Worm (Caenorhabditis elegans) whole organism, L3 larva: Measurements from ENCODE around the gene ccdc-149.

ENCODE experiments used
- ceh-16 ChIP-seq: sonication (generic microtip); optimal IDR thresholded peaks from 2 replicates; lab custom pipeline; 2017; ENCODE audit warnings: missing biosample characterization, missing genetic modification characterization
- ceh-28 ChIP-seq: fragments of 150-350 bp; optimal IDR thresholded peaks from 2 replicates; lab custom pipeline; 2014; ENCODE audit warnings: missing biosample characterization, missing genetic modification reagents, missing genetic modification characterization
- ceh-9 ChIP-seq: sonication (generic microtip); optimal IDR thresholded peaks from 2 replicates; lab custom pipeline; 2018; ENCODE audit warnings: missing biosample characterization, missing genetic modification characterization
- daf-12 ChIP-seq: fragments of 150-350 bp; optimal IDR thresholded peaks from 2 replicates; lab custom pipeline; 2014; ENCODE audit warnings: missing biosample characterization, missing genetic modification reagents, missing genetic modification characterization
- elt-3 ChIP-seq, 3 experiments: fragments of 150-350 bp in 1 of 3; sonication (generic microtip) in 2 of 3; optimal IDR thresholded peaks; 2 replicates in 2 of 3; 4 replicates in 1 of 3; lab custom pipeline; 2014 to 2017; ENCODE audit warnings: missing biosample characterization in 3 of 3, missing genetic modification characterization in 3 of 3
- eor-1 ChIP-seq, 2 experiments: fragments of 150-350 bp; optimal IDR thresholded peaks; 2 replicates each; lab custom pipeline; 2014 to 2018; ENCODE audit warnings: missing biosample characterization in 2 of 2, missing genetic modification characterization in 2 of 2
- jun-1 ChIP-seq: fragments of 150-350 bp; optimal IDR thresholded peaks from 2 replicates; lab custom pipeline; 2014; ENCODE audit warnings: missing biosample characterization, missing genetic modification reagents, missing genetic modification characterization
- lin-39 ChIP-seq: fragments of 150-350 bp; optimal IDR thresholded peaks from 2 replicates; lab custom pipeline; 2018; ENCODE audit warnings: missing biosample characterization, missing genetic modification reagents, missing genetic modification characterization
- nhr-237 ChIP-seq: fragments of 150-350 bp; optimal IDR thresholded peaks from 2 replicates; lab custom pipeline; 2014; ENCODE audit warnings: missing biosample characterization, missing genetic modification characterization
- nhr-28 ChIP-seq: fragments of 150-350 bp; optimal IDR thresholded peaks from 2 replicates; lab custom pipeline; 2014; ENCODE audit warnings: missing biosample characterization, missing genetic modification characterization
- nhr-76 ChIP-seq: fragments of 150-350 bp; sonication (generic microtip); optimal IDR thresholded peaks from 5 replicates; lab custom pipeline; 2014; ENCODE audit warnings: missing biosample characterization, missing genetic modification characterization
- zag-1 ChIP-seq: fragments of 150-350 bp; optimal IDR thresholded peaks from 2 replicates; lab custom pipeline; 2014; ENCODE audit warnings: missing biosample characterization, missing genetic modification characterization

- TF ChIP-seq eor-1 (tag; optimal IDR thresholded peaks at IDR 0.05; lab: Kevin White, UChicago) (no peak), jun-1 (tag; lab: Kevin White, UChicago) (no peak), lin-39 (peak; percentile 78), ceh-16 (tag; lab: Kevin White, UChicago) (no peak), daf-12 (tag; lab: Kevin White, UChicago) (no peak), nhr-237 (tag; lab: Kevin White, UChicago) (no peak), nhr-76 (tag; lab: Kevin White, UChicago) (no peak), elt-3 (tag; optimal IDR thresholded peaks at IDR 0.05; lab: Kevin White, UChicago) (no peak), ceh-9 (tag; lab: Kevin White, UChicago) (no peak), nhr-28 (no peak), ceh-28 (tag; lab: Kevin White, UChicago) (no peak), zag-1 (tag; lab: Kevin White, UChicago) (no peak)
Observed at ce11 chrX:11463005-11463404, 48.2 kb downstream of the ccdc-149 start.
